Worm (Caenorhabditis elegans) whole organism, L3 larva: Measurements from ENCODE around the gene F58A4.6.

Source experiments
- mdl-1 ChIP-seq: fragments of 150-350 bp; optimal IDR thresholded peaks from 2 replicates; lab custom pipeline; 2014; ENCODE audit warnings: missing biosample characterization, missing genetic modification characterization
- mml-1 ChIP-seq: fragments of 150-350 bp; sonication (generic microtip); optimal IDR thresholded peaks from 3 replicates; lab custom pipeline; 2014; ENCODE audit warnings: missing biosample characterization, missing genetic modification characterization
- nhr-23 ChIP-seq: fragments of 150-350 bp; optimal IDR thresholded peaks from 2 replicates; lab custom pipeline; 2014; ENCODE audit warnings: missing biosample characterization, missing genetic modification reagents, missing genetic modification characterization

DNA sequence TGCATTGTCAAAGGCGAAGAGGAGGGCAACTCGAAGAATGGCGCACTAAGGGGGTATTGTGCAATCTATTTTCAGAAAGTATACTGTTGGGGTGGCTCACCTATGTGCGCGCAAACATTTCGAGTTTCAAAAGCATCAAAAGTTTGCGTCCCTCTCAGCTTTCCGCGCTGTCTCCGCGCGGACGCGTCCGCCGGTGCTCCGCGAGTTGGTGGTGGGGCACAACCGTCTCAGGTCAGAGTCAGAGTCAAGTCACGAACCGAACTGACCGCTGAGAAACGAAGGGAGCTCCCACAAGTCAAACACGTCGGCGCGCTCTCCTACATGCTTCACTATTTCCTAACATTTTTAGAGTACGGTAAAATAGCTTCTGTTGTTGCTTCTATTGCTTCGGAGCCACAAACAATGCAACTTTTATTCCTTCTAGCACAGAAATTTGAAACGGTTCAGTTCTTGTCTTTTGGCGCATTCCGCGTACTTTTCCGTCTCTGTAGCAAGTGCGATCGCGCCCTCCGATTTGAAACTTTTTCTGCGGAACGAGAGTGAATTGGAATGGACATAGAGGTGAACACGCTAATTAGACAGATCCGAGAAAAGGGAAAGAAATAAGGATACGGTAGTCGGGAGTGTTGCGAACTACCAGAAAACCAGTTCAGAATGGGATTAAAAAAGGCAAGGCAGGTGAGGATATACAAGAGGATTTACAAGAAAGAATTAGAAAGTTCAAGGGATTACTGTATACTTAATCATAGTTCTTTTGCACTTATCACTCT lies 25.2 kb downstream of the F58A4.6 start:
- no peak for TF ChIP-seq mml-1 (tag; lab: Kevin White, UChicago)
- TF ChIP-seq mdl-1 = no peak
- TF ChIP-seq nhr-23 = peak; percentile 30
